Fruit fly (Drosophila melanogaster) whole organism, embryonic: Measurements from ENCODE around the gene Orp8.

Experiments used
- CG12219 ChIP-seq: fragments of 200-800 bp; sonication (Bioruptor generic); optimal IDR thresholded peaks from 3 replicates; lab custom pipeline; 2018; ENCODE audit warnings: missing biosample characterization, mild to moderate bottlenecking, missing genetic modification characterization
- CG12236 ChIP-seq: fragments of 200-800 bp; sonication (Bioruptor generic); optimal IDR thresholded peaks from 2 replicates; lab custom pipeline; 2016; ENCODE audit warnings: missing biosample characterization, missing genetic modification characterization
- CG14441 ChIP-seq: fragments of 200-800 bp; sonication (Bioruptor generic); IDR thresholded peaks from 2 replicates; pipeline ENCODE4 v1.3.6; 2022; ENCODE audit warnings: missing biosample characterization, missing genetic modification characterization
- CG14710 ChIP-seq: fragments of 200-800 bp; sonication (Bioruptor generic); optimal IDR thresholded peaks from 3 replicates; lab custom pipeline; 2019; ENCODE audit warnings: missing biosample characterization, mild to moderate bottlenecking, missing genetic modification characterization, moderate library complexity
- CG14965 ChIP-seq: fragments of 200-800 bp; sonication (Bioruptor generic); optimal IDR thresholded peaks from 2 replicates; lab custom pipeline; 2016; ENCODE audit warnings: missing biosample characterization, missing genetic modification characterization, borderline replicate concordance
- CG1647 ChIP-seq: fragments of 200-800 bp; sonication (Bioruptor generic); optimal IDR thresholded peaks from 3 replicates; lab custom pipeline; 2016; ENCODE audit warnings: missing biosample characterization, missing genetic modification characterization
- CG18262 ChIP-seq: fragments of 200-800 bp; optimal IDR thresholded peaks from 3 replicates; lab custom pipeline; 2019; ENCODE audit warnings: missing biosample characterization, mild to moderate bottlenecking, missing genetic modification characterization, moderate library complexity
- CG18764 ChIP-seq: fragments of 200-800 bp; sonication (Bioruptor generic); optimal IDR thresholded peaks from 3 replicates; lab custom pipeline; 2016; ENCODE audit warnings: missing biosample characterization, missing genetic modification characterization
- CG2116 ChIP-seq: fragments of 200-800 bp; sonication (Bioruptor generic); optimal IDR thresholded peaks from 3 replicates; lab custom pipeline; 2018; ENCODE audit warnings: missing biosample characterization, mild to moderate bottlenecking, missing genetic modification characterization
- CG2120 ChIP-seq: fragments of 200-800 bp; sonication (Bioruptor generic); optimal IDR thresholded peaks from 3 replicates; lab custom pipeline; 2016; ENCODE audit warnings: missing biosample characterization, missing genetic modification characterization
- CG34422 ChIP-seq: fragments of 200-800 bp; sonication (Bioruptor generic); IDR thresholded peaks from 3 replicates; pipeline ENCODE4 v1.3.6; 2022; ENCODE audit warnings: missing biosample characterization, missing genetic modification characterization
- CG42726 ChIP-seq: fragments of 200-800 bp; sonication (Bioruptor generic); IDR thresholded peaks from 2 replicates; pipeline ENCODE4 v1.3.6; 2022; ENCODE audit warnings: missing biosample characterization, missing genetic modification characterization; ENCODE audit not compliant: partially characterized antibody
- CG6272 ChIP-seq: fragments of 200-800 bp; sonication (Bioruptor generic); IDR thresholded peaks from 2 replicates; pipeline ENCODE4 v1.3.6; 2022; ENCODE audit warnings: missing biosample characterization, missing genetic modification characterization
- CG6854 ChIP-seq: fragments of 200-800 bp; sonication (Bioruptor generic); optimal IDR thresholded peaks from 3 replicates; lab custom pipeline; 2017; ENCODE audit warnings: missing biosample characterization, mild to moderate bottlenecking, missing genetic modification characterization
- CG9215 ChIP-seq: fragments of 200-800 bp; sonication (Bioruptor generic); IDR thresholded peaks from 2 replicates; pipeline ENCODE4 v1.3.6; 2022; ENCODE audit warnings: missing biosample characterization, missing genetic modification characterization
- CoRest ChIP-seq: fragments of 200-800 bp; sonication (Bioruptor generic); optimal IDR thresholded peaks from 3 replicates; lab custom pipeline; 2018; ENCODE audit warnings: missing biosample characterization, mild to moderate bottlenecking, missing genetic modification characterization, moderate library complexity
- CrebB ChIP-seq: fragments of 200-800 bp; sonication (Bioruptor generic); optimal IDR thresholded peaks from 3 replicates; lab custom pipeline; 2018; ENCODE audit warnings: missing biosample characterization, mild to moderate bottlenecking, missing genetic modification characterization
- Dad ChIP-seq: fragments of 200-800 bp; sonication (Bioruptor generic); optimal IDR thresholded peaks from 3 replicates; lab custom pipeline; 2016; ENCODE audit warnings: missing biosample characterization, missing genetic modification characterization
- Dek ChIP-seq: fragments of 200-800 bp; sonication (Bioruptor generic); optimal IDR thresholded peaks from 3 replicates; lab custom pipeline; 2019; ENCODE audit warnings: missing biosample characterization, mild to moderate bottlenecking, missing genetic modification characterization, moderate library complexity
- Dll ChIP-seq: fragments of 200-800 bp; sonication (Bioruptor generic); IDR thresholded peaks from 4 replicates; pipeline ENCODE4 v1.3.6; 2022; ENCODE audit warnings: missing biosample characterization, missing genetic modification characterization; ENCODE audit not compliant: partially characterized antibody
- Doc3 ChIP-seq: fragments of 200-800 bp; sonication (Bioruptor generic); IDR thresholded peaks from 3 replicates; pipeline ENCODE4 v1.3.6; 2022; ENCODE audit warnings: missing biosample characterization, missing genetic modification characterization; ENCODE audit not compliant: partially characterized antibody
- E2f2 ChIP-seq: fragments of 200-800 bp; sonication (Bioruptor generic); IDR thresholded peaks from 2 replicates; pipeline ENCODE4 v1.3.6; 2022; ENCODE audit warnings: missing biosample characterization, missing genetic modification characterization
- Fer3 ChIP-seq: fragments of 200-800 bp; sonication (Bioruptor generic); optimal IDR thresholded peaks from 2 replicates; lab custom pipeline; 2018; ENCODE audit warnings: missing biosample characterization, mild to moderate bottlenecking, missing genetic modification characterization, moderate library complexity
- Mad ChIP-seq: fragments of 200-800 bp; sonication (Bioruptor generic); optimal IDR thresholded peaks from 2 replicates; lab custom pipeline; 2016; ENCODE audit warnings: missing biosample characterization, missing genetic modification characterization
- Max ChIP-seq: fragments of 200-800 bp; sonication (Bioruptor generic); optimal IDR thresholded peaks from 2 replicates; lab custom pipeline; 2016; ENCODE audit warnings: missing biosample characterization, mild to moderate bottlenecking, missing genetic modification characterization
- NC2α ChIP-seq: fragments of 200-800 bp; sonication (Bioruptor generic); optimal IDR thresholded peaks from 2 replicates; lab custom pipeline; 2016; ENCODE audit warnings: missing biosample characterization, missing genetic modification characterization
- Nf-YA ChIP-seq: fragments of 200-800 bp; sonication (Bioruptor generic); IDR thresholded peaks from 2 replicates; pipeline ENCODE4 v1.3.6; 2022; ENCODE audit warnings: missing biosample characterization, missing genetic modification characterization
- Pdp1 ChIP-seq, 2 experiments: fragments of 200-800 bp; sonication (Bioruptor generic); optimal IDR thresholded peaks; 3 replicates each; lab custom pipeline; 2016; ENCODE audit warnings: missing biosample characterization in 2 of 2, missing genetic modification characterization in 2 of 2, mild to moderate bottlenecking in 1 of 2, moderate library complexity in 1 of 2
- Side ChIP-seq: fragments of 200-800 bp; sonication (Bioruptor generic); optimal IDR thresholded peaks from 2 replicates; lab custom pipeline; 2016; ENCODE audit warnings: missing biosample characterization, missing genetic modification characterization
- TFAM ChIP-seq: fragments of 200-800 bp; sonication (Bioruptor generic); optimal IDR thresholded peaks from 2 replicates; lab custom pipeline; 2017; ENCODE audit warnings: missing biosample characterization, missing genetic modification characterization, inconsistent platforms
- Usf ChIP-seq: fragments of 200-800 bp; sonication (Bioruptor generic); optimal IDR thresholded peaks from 2 replicates; lab custom pipeline; 2017; ENCODE audit warnings: missing genotype, missing biosample characterization, missing genetic modification characterization
- aop ChIP-seq: fragments of 200-800 bp; sonication (Bioruptor generic); IDR thresholded peaks from 2 replicates; pipeline ENCODE4 v1.3.6; 2022; ENCODE audit warnings: missing biosample characterization, missing genetic modification characterization
- az2 ChIP-seq: fragments of 200-800 bp; sonication (Bioruptor generic); optimal IDR thresholded peaks from 3 replicates; lab custom pipeline; 2016; ENCODE audit warnings: missing biosample characterization, missing genetic modification characterization
- dmrt11E ChIP-seq: fragments of 200-800 bp; sonication (Bioruptor generic); optimal IDR thresholded peaks from 3 replicates; lab custom pipeline; 2018; ENCODE audit warnings: missing biosample characterization, mild to moderate bottlenecking, missing genetic modification characterization, moderate library complexity
- ewg ChIP-seq: fragments of 200-800 bp; sonication (Bioruptor generic); optimal IDR thresholded peaks from 3 replicates; lab custom pipeline; 2017; ENCODE audit warnings: mild to moderate bottlenecking, missing biosample characterization, missing genetic modification reagents, missing genetic modification characterization
- exex ChIP-seq: fragments of 200-800 bp; sonication (Bioruptor generic); optimal IDR thresholded peaks from 4 replicates; lab custom pipeline; 2018; ENCODE audit warnings: missing biosample characterization, mild to moderate bottlenecking, missing genetic modification characterization, moderate library complexity
- gcm ChIP-seq: fragments of 200-800 bp; sonication (Bioruptor generic); optimal IDR thresholded peaks from 2 replicates; lab custom pipeline; 2019; ENCODE audit warnings: missing biosample characterization, mild to moderate bottlenecking, missing genetic modification characterization, moderate library complexity
- gem ChIP-seq: fragments of 200-800 bp; sonication (Bioruptor generic); optimal IDR thresholded peaks from 2 replicates; lab custom pipeline; 2019; ENCODE audit warnings: missing biosample characterization, mild to moderate bottlenecking, missing genetic modification characterization, moderate library complexity
- gt ChIP-seq: fragments of 200-800 bp; sonication (Bioruptor generic); IDR thresholded peaks from 2 replicates; pipeline ENCODE4 v1.3.6; 2022; ENCODE audit warnings: missing biosample characterization, missing genetic modification characterization
- hkb ChIP-seq, 2 experiments: fragments of 200-800 bp in 1 of 2; fragments of >200 bp in 1 of 2; sonication (Bioruptor generic) in 1 of 2; IDR thresholded peaks in 1 of 2; optimal IDR thresholded peaks in 1 of 2; 2 replicates each; pipeline versions ENCODE4 v1.3.6 to Lab custom; 2017 to 2022; ENCODE audit warnings: missing biosample characterization in 1 of 2, missing genetic modification characterization in 1 of 2
- hth ChIP-seq: fragments of >200 bp; optimal IDR thresholded peaks from 2 replicates; lab custom pipeline; 2017; ENCODE audit warnings: inconsistent platforms
- lmd ChIP-seq: fragments of 200-800 bp; sonication (Bioruptor generic); IDR thresholded peaks from 2 replicates; pipeline ENCODE4 v1.3.6; 2022; ENCODE audit warnings: missing biosample characterization, missing genetic modification characterization
- lola ChIP-seq, 3 experiments: fragments of >200 bp in 2 of 3; fragments of 200-800 bp in 1 of 3; sonication (Bioruptor generic) in 1 of 3; optimal IDR thresholded peaks; 2 replicates each; lab custom pipeline; 2017 to 2019; ENCODE audit warnings: missing biosample characterization in 3 of 3, missing genetic modification characterization in 3 of 3, mild to moderate bottlenecking in 1 of 3, moderate library complexity in 1 of 3
- odd ChIP-seq: fragments of 200-800 bp; sonication (Bioruptor generic); optimal IDR thresholded peaks from 2 replicates; lab custom pipeline; 2017; ENCODE audit warnings: missing biosample characterization, mild to moderate bottlenecking, missing genetic modification characterization
- scrt ChIP-seq: fragments of 200-800 bp; sonication (Bioruptor generic); optimal IDR thresholded peaks from 2 replicates; lab custom pipeline; 2018; ENCODE audit warnings: missing biosample characterization, mild to moderate bottlenecking, missing genetic modification characterization, moderate library complexity
- seq ChIP-seq: fragments of 200-800 bp; sonication (Bioruptor generic); IDR thresholded peaks from 2 replicates; pipeline ENCODE4 v1.3.6; 2022; ENCODE audit warnings: missing biosample characterization, missing genetic modification characterization
- tin ChIP-seq: fragments of 200-800 bp; sonication (Bioruptor generic); optimal IDR thresholded peaks from 3 replicates; lab custom pipeline; 2016; ENCODE audit warnings: missing biosample characterization, missing genetic modification characterization
- tio ChIP-seq: fragments of 200-800 bp; sonication (Bioruptor generic); optimal IDR thresholded peaks from 2 replicates; lab custom pipeline; 2017; ENCODE audit warnings: missing biosample characterization, missing genetic modification characterization, inconsistent platforms
- tll ChIP-seq, 2 experiments: fragments of 200-800 bp in 1 of 2; fragments of >200 bp in 1 of 2; sonication (Bioruptor generic) in 1 of 2; optimal IDR thresholded peaks; 2 replicates each; lab custom pipeline; 2017 to 2019; ENCODE audit warnings: missing biosample characterization in 2 of 2, missing genetic modification characterization in 2 of 2, mild to moderate bottlenecking in 1 of 2, moderate library complexity in 1 of 2

Orp8 gene

DNA sequence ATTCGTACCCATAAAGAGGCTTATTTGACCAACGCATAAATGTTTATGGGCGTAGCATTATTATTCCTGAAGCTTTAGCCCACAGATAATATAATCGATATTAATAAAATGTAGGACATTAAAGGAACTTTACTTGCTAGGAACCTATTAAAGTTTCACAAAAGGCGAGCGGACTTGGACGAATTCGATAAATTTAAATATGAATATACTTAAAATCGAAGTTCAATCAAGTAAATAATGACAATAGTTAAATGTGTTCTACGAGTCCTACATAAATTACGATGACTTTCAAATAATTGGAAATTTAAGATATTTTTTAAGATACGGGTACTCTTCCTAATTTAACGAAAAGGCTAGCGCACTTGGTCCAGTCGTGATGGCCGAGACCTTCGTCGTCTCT, 17.6 kb upstream of the Orp8 start (continued):
- TF ChIP-seq ewg (GFP tag; lab: Kevin White, UChicago): no peak
- no peak for TF ChIP-seq scrt
- no peak for TF ChIP-seq Mad (GFP tag; lab: Kevin White, UChicago)
- no peak for TF ChIP-seq CrebB (tag; lab: Kevin White, UChicago)
- TF ChIP-seq CG1647 (GFP tag; lab: Kevin White, UChicago): no peak
- peak; percentile 16 for TF ChIP-seq gem (tag; lab: Kevin White, UChicago)
- no peak for TF ChIP-seq CG14441
- no peak for TF ChIP-seq gcm (GFP tag; lab: Kevin White, UChicago)
- TF ChIP-seq CG9215 (GFP tag; lab: Robert Waterston, UW): no peak
- no peak for TF ChIP-seq Dad (GFP tag; lab: Kevin White, UChicago)
- TF ChIP-seq Dll (GFP tag; lab: Robert Waterston, UW): no peak
- no peak for TF ChIP-seq CG42726 (GFP tag; lab: Robert Waterston, UW)
- no peak for TF ChIP-seq CG12236 (GFP tag; lab: Kevin White, UChicago)
- TF ChIP-seq tio: no peak
- TF ChIP-seq tll (GFP tag; optimal IDR thresholded peaks at IDR 0.05; lab: Kevin White, UChicago): no peak
- no peak for TF ChIP-seq Max (GFP tag; lab: Kevin White, UChicago)
- no peak for TF ChIP-seq Usf (GFP tag; lab: Kevin White, UChicago)
- TF ChIP-seq CG14710 (tag; lab: Kevin White, UChicago): peak; percentile 9
- TF ChIP-seq dmrt11E (tag; lab: Kevin White, UChicago): peak; percentile 56
- no peak for TF ChIP-seq odd (GFP tag; lab: Kevin White, UChicago)
- TF ChIP-seq Fer3: no peak
- TF ChIP-seq CG14965 (GFP tag; lab: Kevin White, UChicago): no peak
- TF ChIP-seq E2f2 (GFP tag; lab: Robert Waterston, UW): no peak
- no peak for TF ChIP-seq Pdp1 (GFP tag; optimal IDR thresholded peaks at IDR 0.05; lab: Kevin White, UChicago)
- TF ChIP-seq exex: no peak
- TF ChIP-seq CG12219: no peak
- TF ChIP-seq CG18764 (GFP tag; lab: Kevin White, UChicago): no peak
- TF ChIP-seq CG2116: no peak
- TF ChIP-seq lola (GFP tag; optimal IDR thresholded peaks at IDR 0.05; lab: Kevin White, UChicago): peak in 1 of 3 experiments; percentile 54
- TF ChIP-seq CG18262: peak; percentile 45
- no peak for TF ChIP-seq gt (GFP tag; lab: Robert Waterston, UW)

dm6 chr3R:20292030-20292879, 16.9 kb upstream of the Orp8 start:
- TF ChIP-seq aop (0 out of 2 replicates have a peak, but pooled peaks have one; percentile 48), Doc3 (GFP tag; lab: Robert Waterston, UW) (no peak), seq (no peak), Nf-YA (GFP tag; lab: Robert Waterston, UW) (no peak), hth (lab: Kevin White, UChicago) (no peak), CG2120 (GFP tag; lab: Kevin White, UChicago) (no peak), lmd (GFP tag; lab: Robert Waterston, UW) (peak; percentile 33; the same call in 1 of the 2 replicates), CoRest (peak; percentile 78), TFAM (GFP tag; lab: Kevin White, UChicago) (peak; percentile 5), Side (peak; percentile 44), az2 (GFP tag; lab: Kevin White, UChicago) (peak; percentile 73), NC2α (no peak), hkb (optimal IDR thresholded peaks at IDR 0.05; lab: Kevin White, UChicago) (no peak), hkb (GFP tag; IDR thresholded peaks at IDR 0.05; lab: Robert Waterston, UW) (no peak), Dek (no peak), CG6272 (no peak), tin (GFP tag; lab: Kevin White, UChicago) (peak; percentile 64), CG6854 (GFP tag; lab: Kevin White, UChicago) (no peak), CG34422 (GFP tag; lab: Robert Waterston, UW) (no peak)
